Worm (Caenorhabditis elegans) whole organism, midembryonic: ENCODE measurements around the gene drn-1.

ENCODE experiments used
- cog-1 ChIP-seq: sonication (generic microtip); optimal IDR thresholded peaks from 2 replicates; lab custom pipeline; 2016; ENCODE audit warnings: missing genetic modification characterization, missing compliant biosample characterization
- flt-1 ChIP-seq: fragments of 200-800 bp; sonication (Bioruptor generic); IDR thresholded peaks from 2 replicates; pipeline ENCODE4 v1.3.6; 2022; ENCODE audit warnings: missing genetic modification characterization, missing compliant biosample characterization
- ref-1 ChIP-seq: fragments of 200-800 bp; sonication (Bioruptor generic); conservative IDR thresholded peaks from 2 replicates; pipeline ENCODE4 v1.3.6; 2022; ENCODE audit warnings: missing genetic modification reagents, missing genetic modification characterization, missing compliant biosample characterization
- tab-1 ChIP-seq: fragments of 200-800 bp; sonication (Bioruptor generic); IDR thresholded peaks from 2 replicates; pipeline ENCODE4 v1.3.6; 2022; ENCODE audit warnings: missing genetic modification characterization, missing compliant biosample characterization
- ztf-23 ChIP-seq: fragments of 200-800 bp; sonication (Bioruptor generic); IDR thresholded peaks from 2 replicates; pipeline ENCODE4 v1.3.6; 2022; ENCODE audit warnings: missing genetic modification reagents, missing genetic modification characterization, missing compliant biosample characterization
- ztf-29 ChIP-seq: fragments of 200-800 bp; sonication (Bioruptor generic); IDR thresholded peaks from 2 replicates; pipeline ENCODE4 v1.3.6; 2022; ENCODE audit warnings: missing genetic modification reagents, missing genetic modification characterization, missing compliant biosample characterization

ce11 chrII:5311746-5312145 is 40.1 kb upstream of the drn-1 start, which contains the start of gene gcy-12:
- no peak for TF ChIP-seq ztf-29 (GFP tag; lab: Robert Waterston, UW)
- TF ChIP-seq flt-1: no peak
- no peak for TF ChIP-seq ztf-23 (GFP tag; lab: Robert Waterston, UW)
- no peak for TF ChIP-seq tab-1 (GFP tag; lab: Robert Waterston, UW)
- TF ChIP-seq ref-1 (GFP tag; lab: Robert Waterston, UW): no peak
- no peak for TF ChIP-seq cog-1 (tag; lab: Kevin White, UChicago)
